Worm (Caenorhabditis elegans) whole organism, late embryonic: ENCODE results near the gene F12A10.8.

ENCODE experiments used
- ceh-30 ChIP-seq: fragments of 150-350 bp; optimal IDR thresholded peaks from 2 replicates; lab custom pipeline; 2014; ENCODE audit warnings: missing biosample characterization, missing genetic modification characterization
- che-1 ChIP-seq: sonication (generic microtip); optimal IDR thresholded peaks from 2 replicates; lab custom pipeline; 2016; ENCODE audit warnings: mild to moderate bottlenecking, missing genetic modification characterization, missing compliant biosample characterization
- ets-4 ChIP-seq: sonication (generic microtip); optimal IDR thresholded peaks from 2 replicates; lab custom pipeline; 2016; ENCODE audit warnings: missing genetic modification characterization, missing compliant biosample characterization
- gmeb-2 ChIP-seq: sonication (generic microtip); optimal IDR thresholded peaks from 2 replicates; lab custom pipeline; 2016; ENCODE audit warnings: missing genetic modification characterization, inconsistent platforms, missing compliant biosample characterization
- hlh-15 ChIP-seq: sonication (generic microtip); optimal IDR thresholded peaks from 2 replicates; lab custom pipeline; 2016; ENCODE audit warnings: missing genetic modification characterization, missing compliant biosample characterization
- hlh-8 ChIP-seq: sonication (generic microtip); optimal IDR thresholded peaks from 2 replicates; lab custom pipeline; 2016; ENCODE audit warnings: missing genotype, missing genetic modification characterization, missing compliant biosample characterization
- madf-2 ChIP-seq: sonication (generic microtip); optimal IDR thresholded peaks from 2 replicates; lab custom pipeline; 2017; ENCODE audit warnings: missing genetic modification characterization, missing compliant biosample characterization
- nhr-11 ChIP-seq: fragments of 150-350 bp; optimal IDR thresholded peaks from 2 replicates; lab custom pipeline; 2014; ENCODE audit warnings: missing biosample characterization, missing genetic modification characterization
- pax-1 ChIP-seq: fragments of 150-350 bp; optimal IDR thresholded peaks from 2 replicates; lab custom pipeline; 2014; ENCODE audit warnings: missing biosample characterization, missing genetic modification characterization
- pha-4 ChIP-seq: fragments of 150-350 bp; optimal IDR thresholded peaks from 2 replicates; lab custom pipeline; 2018; ENCODE audit warnings: missing biosample characterization, missing genetic modification reagents, missing genetic modification characterization
- pqm-1 ChIP-seq: sonication (generic microtip); optimal IDR thresholded peaks from 2 replicates; lab custom pipeline; 2016; ENCODE audit warnings: missing genetic modification characterization, missing compliant biosample characterization
- sox-4 ChIP-seq: sonication (generic microtip); optimal IDR thresholded peaks from 2 replicates; lab custom pipeline; 2017; ENCODE audit warnings: mild to moderate bottlenecking, missing genetic modification characterization, inconsistent platforms, missing compliant biosample characterization
- syd-9 ChIP-seq: sonication (generic microtip); optimal IDR thresholded peaks from 2 replicates; lab custom pipeline; 2016; ENCODE audit warnings: mild to moderate bottlenecking, missing genetic modification characterization, moderate library complexity, missing compliant biosample characterization
- tbx-2 ChIP-seq: sonication (generic microtip); optimal IDR thresholded peaks from 2 replicates; lab custom pipeline; 2016; ENCODE audit warnings: missing genetic modification characterization, missing compliant biosample characterization

DNA sequence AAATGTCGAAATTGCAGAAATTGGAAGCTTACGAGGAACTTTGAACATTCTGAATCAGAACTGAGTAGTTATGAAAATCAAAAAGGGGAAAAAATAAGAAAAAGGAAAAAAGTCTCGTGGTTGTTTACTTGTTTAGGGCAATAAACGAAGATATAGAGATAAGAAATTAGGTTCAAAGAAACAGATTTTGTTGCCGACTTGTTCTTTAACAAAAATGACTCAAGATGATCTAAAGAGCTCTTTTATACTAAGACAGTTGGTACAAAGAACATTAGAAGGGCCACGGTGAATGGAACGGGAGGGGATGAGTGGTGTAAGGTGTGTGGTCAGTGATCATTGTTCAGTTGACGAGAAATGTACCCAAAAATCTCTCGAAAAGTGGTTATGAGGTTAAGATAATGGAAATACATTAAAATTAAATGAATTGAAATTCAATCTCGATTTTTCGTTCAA is 46.6 kb upstream of the F12A10.8 start, which contains the start of gene acdh-2:
- TF ChIP-seq ets-4 (tag; lab: Kevin White, UChicago), result no peak
- no peak for TF ChIP-seq pqm-1 (tag; lab: Kevin White, UChicago)
- no peak for TF ChIP-seq gmeb-2
- TF ChIP-seq tbx-2, result no peak
- TF ChIP-seq sox-4 (tag; lab: Kevin White, UChicago), result no peak
- no peak for TF ChIP-seq ceh-30 (tag; lab: Kevin White, UChicago)
- no peak for TF ChIP-seq pha-4 (tag; lab: Kevin White, UChicago)
- TF ChIP-seq syd-9 (tag; lab: Kevin White, UChicago), result no peak
- no peak for TF ChIP-seq pax-1
- TF ChIP-seq hlh-8 (tag; lab: Kevin White, UChicago), result no peak
- no peak for TF ChIP-seq madf-2
- no peak for TF ChIP-seq hlh-15 (tag; lab: Kevin White, UChicago)
- TF ChIP-seq nhr-11 (tag; lab: Kevin White, UChicago), result no peak
- no peak for TF ChIP-seq che-1 (tag; lab: Kevin White, UChicago)
